Worm (Caenorhabditis elegans) whole organism, midembryonic: ENCODE data around the gene mlk-1.

ENCODE experiments used
- T22C8.4 ChIP-seq: fragments of 200-800 bp; sonication (Bioruptor generic); IDR thresholded peaks from 2 replicates; pipeline ENCODE4 v1.3.6; 2022; ENCODE audit warnings: missing genetic modification characterization, missing compliant biosample characterization
- cog-1 ChIP-seq: sonication (generic microtip); optimal IDR thresholded peaks from 2 replicates; lab custom pipeline; 2016; ENCODE audit warnings: missing genetic modification characterization, missing compliant biosample characterization
- flt-1 ChIP-seq: fragments of 200-800 bp; sonication (Bioruptor generic); IDR thresholded peaks from 2 replicates; pipeline ENCODE4 v1.3.6; 2022; ENCODE audit warnings: missing genetic modification characterization, missing compliant biosample characterization
- klf-2 ChIP-seq: fragments of 200-800 bp; sonication (Bioruptor generic); conservative IDR thresholded peaks from 2 replicates; pipeline ENCODE4 v1.3.6; 2022; ENCODE audit warnings: missing genetic modification reagents, missing genetic modification characterization, missing compliant biosample characterization
- med-1 ChIP-seq: sonication (generic microtip); optimal IDR thresholded peaks from 2 replicates; lab custom pipeline; 2017; ENCODE audit warnings: missing genetic modification characterization, mild to moderate bottlenecking, missing compliant biosample characterization, antibody characterized with exemption, missing genetic modification reagents; ENCODE audit not compliant: insufficient read depth
- ref-1 ChIP-seq: fragments of 200-800 bp; sonication (Bioruptor generic); conservative IDR thresholded peaks from 2 replicates; pipeline ENCODE4 v1.3.6; 2022; ENCODE audit warnings: missing genetic modification reagents, missing genetic modification characterization, missing compliant biosample characterization
- tab-1 ChIP-seq: fragments of 200-800 bp; sonication (Bioruptor generic); IDR thresholded peaks from 2 replicates; pipeline ENCODE4 v1.3.6; 2022; ENCODE audit warnings: missing genetic modification characterization, missing compliant biosample characterization
- ztf-23 ChIP-seq: fragments of 200-800 bp; sonication (Bioruptor generic); IDR thresholded peaks from 2 replicates; pipeline ENCODE4 v1.3.6; 2022; ENCODE audit warnings: missing genetic modification reagents, missing genetic modification characterization, missing compliant biosample characterization
- ztf-29 ChIP-seq: fragments of 200-800 bp; sonication (Bioruptor generic); IDR thresholded peaks from 2 replicates; pipeline ENCODE4 v1.3.6; 2022; ENCODE audit warnings: missing genetic modification reagents, missing genetic modification characterization, missing compliant biosample characterization

DNA sequence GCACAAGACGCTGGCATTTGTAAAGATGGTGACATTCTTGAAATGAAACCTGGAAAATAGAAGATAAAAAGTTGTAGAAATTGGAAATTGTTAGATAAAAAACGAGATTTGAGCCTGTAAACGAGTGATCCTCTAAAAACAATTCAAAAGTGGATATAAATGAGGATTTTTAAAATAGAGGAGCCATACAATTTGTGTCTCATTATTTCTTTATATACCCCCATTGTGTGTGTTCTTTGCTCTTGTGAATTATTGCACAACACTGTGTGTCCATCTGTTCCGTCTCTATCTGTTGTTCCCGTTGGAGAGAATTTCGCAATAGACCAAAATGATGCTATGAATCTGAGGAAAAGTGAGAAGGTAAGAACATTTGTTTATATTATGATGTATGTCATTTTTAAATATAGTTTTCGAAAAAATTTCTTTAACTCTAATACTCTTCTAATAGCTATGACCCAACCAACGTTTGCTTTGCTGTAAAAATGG is 22.4 kb upstream of the mlk-1 start, which contains the start of gene Y58A7A.5:
- TF ChIP-seq cog-1 (tag; lab: Kevin White, UChicago) (no peak), flt-1 (GFP tag; lab: Robert Waterston, UW) (no peak), ztf-23 (GFP tag; lab: Robert Waterston, UW) (no peak), ztf-29 (GFP tag; lab: Robert Waterston, UW) (no peak), med-1 (GFP tag; lab: Kevin White, UChicago) (no peak), klf-2 (GFP tag; lab: Robert Waterston, UW) (no peak), tab-1 (GFP tag; lab: Robert Waterston, UW) (no peak), ref-1 (GFP tag; lab: Robert Waterston, UW) (no peak), T22C8.4 (no peak)
